Worm (Caenorhabditis elegans) whole organism, L4 larva: Measurements from ENCODE around the gene spt-5.

Source experiments
- F10B5.3 ChIP-seq: sonication (generic microtip); optimal IDR thresholded peaks from 2 replicates; lab custom pipeline; 2016; ENCODE audit warnings: mild to moderate bottlenecking, missing genetic modification characterization, missing compliant biosample characterization
- F37D6.2 ChIP-seq: sonication (generic microtip); optimal IDR thresholded peaks from 2 replicates; lab custom pipeline; 2016; ENCODE audit warnings: mild to moderate bottlenecking, missing genetic modification characterization, missing compliant biosample characterization
- F49E8.2 ChIP-seq: sonication (generic microtip); optimal IDR thresholded peaks from 2 replicates; lab custom pipeline; 2016; ENCODE audit warnings: missing compliant biosample characterization, mild to moderate bottlenecking, missing genetic modification characterization, borderline replicate concordance
- Y75B8A.6 ChIP-seq: fragments of 200-800 bp; sonication (Bioruptor generic); IDR thresholded peaks from 2 replicates; pipeline ENCODE4 v1.3.6; 2022; ENCODE audit warnings: missing genetic modification reagents, missing genetic modification characterization, missing compliant biosample characterization
- aha-1 ChIP-seq: fragments of 150-350 bp; peaks from one replicate; lab custom pipeline; 2014; ENCODE audit warnings: missing biosample characterization, missing genetic modification characterization
- arid-1 ChIP-seq: fragments of 200-800 bp; sonication (Bioruptor generic); conservative IDR thresholded peaks from 2 replicates; pipeline ENCODE4 v1.3.6; 2022; ENCODE audit warnings: missing genetic modification reagents, missing genetic modification characterization, missing compliant biosample characterization
- ceh-28 ChIP-seq: fragments of 150-350 bp; optimal IDR thresholded peaks from 2 replicates; lab custom pipeline; 2014; ENCODE audit warnings: missing biosample characterization, missing genetic modification reagents, missing genetic modification characterization
- ceh-44 ChIP-seq: fragments of 200-800 bp; sonication (Bioruptor generic); IDR thresholded peaks from 2 replicates; pipeline ENCODE4 v1.3.6; 2022; ENCODE audit warnings: missing genetic modification reagents, missing genetic modification characterization, missing compliant biosample characterization
- ceh-62 ChIP-seq: sonication (generic microtip); optimal IDR thresholded peaks from 2 replicates; lab custom pipeline; 2017; ENCODE audit warnings: missing biosample characterization, missing genetic modification characterization
- cey-2 ChIP-seq: sonication (generic microtip); optimal IDR thresholded peaks from 3 replicates; lab custom pipeline; 2017; ENCODE audit warnings: missing genetic modification characterization, mild to moderate bottlenecking, missing compliant biosample characterization, antibody characterized with exemption, borderline replicate concordance; ENCODE audit not compliant: insufficient read depth
- daf-16 ChIP-seq, 3 experiments: sonication (generic microtip); optimal IDR thresholded peaks; 2 replicates each; lab custom pipeline; 2016 to 2017; ENCODE audit warnings: missing genetic modification characterization in 3 of 3, missing genetic modification reagents in 3 of 3, mild to moderate bottlenecking in 2 of 3, missing compliant biosample characterization in 2 of 3, missing biosample characterization in 1 of 3, moderate library complexity in 1 of 3
- dmd-6 ChIP-seq: fragments of 200-800 bp; sonication (Bioruptor generic); IDR thresholded peaks from 2 replicates; pipeline ENCODE4 v1.3.6; 2022; ENCODE audit warnings: missing genetic modification reagents, missing genetic modification characterization, missing compliant biosample characterization
- dmd-8 ChIP-seq: fragments of 200-800 bp; sonication (Bioruptor generic); IDR thresholded peaks from 2 replicates; pipeline ENCODE4 v1.3.6; 2022; ENCODE audit warnings: missing genetic modification characterization, missing compliant biosample characterization
- dmd-9 ChIP-seq: fragments of 200-800 bp; sonication (Bioruptor generic); IDR thresholded peaks from 2 replicates; pipeline ENCODE4 v1.3.6; 2022; ENCODE audit warnings: missing genetic modification reagents, missing genetic modification characterization, missing compliant biosample characterization
- dpl-1 ChIP-seq: fragments of 150-350 bp; optimal IDR thresholded peaks from 2 replicates; lab custom pipeline; 2014; ENCODE audit warnings: missing biosample characterization, missing genetic modification reagents, missing genetic modification characterization
- duxl-1 ChIP-seq: sonication (generic microtip); optimal IDR thresholded peaks from 2 replicates; lab custom pipeline; 2016; ENCODE audit warnings: mild to moderate bottlenecking, missing genetic modification characterization, moderate library complexity, missing compliant biosample characterization; ENCODE audit not compliant: poor library complexity
- dve-1 ChIP-seq: sonication (generic microtip); optimal IDR thresholded peaks from 2 replicates; lab custom pipeline; 2017; ENCODE audit warnings: antibody characterized with exemption, mild to moderate bottlenecking, missing genetic modification characterization, missing compliant biosample characterization; ENCODE audit not compliant: insufficient read depth
- egl-27 ChIP-seq: sonication (generic microtip); optimal IDR thresholded peaks from 3 replicates; lab custom pipeline; 2017; ENCODE audit warnings: missing biosample characterization, missing genetic modification reagents, missing genetic modification characterization
- fos-1 ChIP-seq: fragments of 150-350 bp; optimal IDR thresholded peaks from 2 replicates; lab custom pipeline; 2014; ENCODE audit warnings: missing biosample characterization, missing genetic modification characterization
- hlh-11 ChIP-seq: fragments of 200-800 bp; sonication (Bioruptor generic); optimal IDR thresholded peaks from 2 replicates; lab custom pipeline; 2018; ENCODE audit warnings: mild to moderate bottlenecking, missing genetic modification characterization, missing compliant biosample characterization
- hlh-30 ChIP-seq: sonication (generic microtip); optimal IDR thresholded peaks from 2 replicates; lab custom pipeline; 2017; ENCODE audit warnings: antibody characterized with exemption, mild to moderate bottlenecking, missing genetic modification characterization, missing compliant biosample characterization; ENCODE audit not compliant: insufficient read depth
- hmg-1.1 ChIP-seq: fragments of 200-800 bp; sonication (Bioruptor generic); IDR thresholded peaks from 2 replicates; pipeline ENCODE4 v1.3.6; 2022; ENCODE audit warnings: missing genetic modification reagents, missing genetic modification characterization, missing compliant biosample characterization
- lsy-2 ChIP-seq, 2 experiments: fragments of 150-350 bp in 1 of 2; sonication (generic microtip) in 1 of 2; optimal IDR thresholded peaks; 2 replicates each; lab custom pipeline; 2014 to 2017; ENCODE audit warnings: missing biosample characterization in 2 of 2, missing genetic modification characterization in 2 of 2
- madf-9 ChIP-seq: fragments of 200-800 bp; sonication (Bioruptor generic); conservative IDR thresholded peaks from 2 replicates; pipeline ENCODE4 v1.3.6; 2022; ENCODE audit warnings: missing genetic modification reagents, missing genetic modification characterization, missing compliant biosample characterization
- mes-2 ChIP-seq: sonication (generic microtip); optimal IDR thresholded peaks from 2 replicates; lab custom pipeline; 2016; ENCODE audit warnings: missing genotype, mild to moderate bottlenecking, missing genetic modification characterization, missing compliant biosample characterization; ENCODE audit not compliant: poor library complexity, severe bottlenecking
- nhr-11 ChIP-seq: fragments of 150-350 bp; optimal IDR thresholded peaks from 2 replicates; lab custom pipeline; 2014; ENCODE audit warnings: missing biosample characterization, missing genetic modification characterization
- nhr-111 ChIP-seq: fragments of 200-800 bp; sonication (Bioruptor generic); optimal IDR thresholded peaks from 2 replicates; lab custom pipeline; 2018; ENCODE audit warnings: mild to moderate bottlenecking, missing genetic modification characterization, missing compliant biosample characterization
- nhr-48 ChIP-seq: sonication (generic microtip); optimal IDR thresholded peaks from 2 replicates; lab custom pipeline; 2016; ENCODE audit warnings: mild to moderate bottlenecking, missing genetic modification characterization, missing compliant biosample characterization
- pha-4 ChIP-seq, 2 experiments: fragments of 150-350 bp in 1 of 2; fragments of 200-800 bp in 1 of 2; sonication (Bioruptor generic) in 1 of 2; IDR thresholded peaks in 1 of 2; optimal IDR thresholded peaks in 1 of 2; 2 replicates each; pipeline versions ENCODE4 v1.3.6 to Lab custom; 2014 to 2022; ENCODE audit warnings: missing genetic modification characterization in 2 of 2, missing genetic modification reagents in 2 of 2, missing biosample characterization in 1 of 2, missing compliant biosample characterization in 1 of 2
- rbr-2 ChIP-seq: sonication (generic microtip); optimal IDR thresholded peaks from 2 replicates; lab custom pipeline; 2016; ENCODE audit warnings: missing genotype, missing genetic modification characterization, missing compliant biosample characterization
- snpc-1.2 ChIP-seq: fragments of 200-800 bp; sonication (Bioruptor generic); IDR thresholded peaks from 2 replicates; pipeline ENCODE4 v1.3.6; 2022; ENCODE audit warnings: missing genetic modification reagents, missing genetic modification characterization, missing compliant biosample characterization
- spr-3 ChIP-seq: fragments of 200-800 bp; sonication (Bioruptor generic); optimal IDR thresholded peaks from 2 replicates; lab custom pipeline; 2018; ENCODE audit warnings: mild to moderate bottlenecking, missing genetic modification characterization, missing compliant biosample characterization
- unc-39 ChIP-seq: sonication (generic microtip); optimal IDR thresholded peaks from 2 replicates; lab custom pipeline; 2017; ENCODE audit warnings: missing biosample characterization, missing genetic modification characterization
- unc-62 ChIP-seq, 3 experiments: fragments of 150-350 bp in 1 of 3; sonication (generic microtip); optimal IDR thresholded peaks in 2 of 3; peaks in 1 of 3; 1 replicate in 1 of 3; 2 replicates in 2 of 3; lab custom pipeline; 2014 to 2017; ENCODE audit warnings: missing biosample characterization in 3 of 3, missing genetic modification characterization in 3 of 3, missing genetic modification reagents in 3 of 3, missing genotype in 1 of 3

The spt-5 gene

ce11 chrIV:12051049-12051792 lies at the start of gene spt-5, which contains the start of gene bre-5:
TSS of gene spt-5 (plus strand) at chrIV:12051491.
TSS of gene bre-5 (minus strand) at chrIV:12051215.
- TF ChIP-seq nhr-111 (GFP tag; lab: Kevin White, UChicago) = no peak
- no peak for TF ChIP-seq hmg-1.1 (GFP tag; lab: Robert Waterston, UW)
- no peak for TF ChIP-seq dve-1
- no peak for TF ChIP-seq aha-1 (tag; lab: Kevin White, UChicago)
- peak in 1 of 2 experiments; percentile 8 for TF ChIP-seq unc-62 (GFP tag; optimal IDR thresholded peaks at IDR 0.05 in 1 of 2; lab: Kevin White, UChicago)
- TF ChIP-seq unc-62 (tag; optimal IDR thresholded peaks at IDR 0.05; lab: Kevin White, UChicago) = no peak
- TF ChIP-seq hlh-30 (tag; lab: Kevin White, UChicago) = peak; percentile 6
- peak; percentile 59 for TF ChIP-seq ceh-28
- TF ChIP-seq dpl-1 (GFP tag; lab: Kevin White, UChicago) = peak; percentile 29
- peak; percentile 65 for TF ChIP-seq mes-2 (tag; lab: Kevin White, UChicago)
- peak in 1 of 2 experiments; percentile 56 for TF ChIP-seq lsy-2 (tag; optimal IDR thresholded peaks at IDR 0.05; lab: Kevin White, UChicago)
- no peak for TF ChIP-seq spr-3 (GFP tag; lab: Kevin White, UChicago)
- TF ChIP-seq, all 104 proteins: peak for 6

- no peak for TF ChIP-seq nhr-11 (tag; lab: Kevin White, UChicago)
- no peak for TF ChIP-seq unc-39 (tag; lab: Kevin White, UChicago)
- peak; percentile 34 for TF ChIP-seq duxl-1 (tag; lab: Kevin White, UChicago)
- no peak for TF ChIP-seq cey-2 (tag; lab: Kevin White, UChicago)
- no peak for TF ChIP-seq ceh-62 (tag; lab: Kevin White, UChicago)
- peak; percentile 32; the same call in 1 of the 2 replicates for TF ChIP-seq pha-4 (GFP tag; IDR thresholded peaks at IDR 0.05; lab: Robert Waterston, UW)
- TF ChIP-seq pha-4 (tag; optimal IDR thresholded peaks at IDR 0.05; lab: Kevin White, UChicago) = no peak
- TF ChIP-seq arid-1 (GFP tag; lab: Robert Waterston, UW) = 0 out of 2 replicates have a peak, but pooled peaks have one; percentile 29
- TF ChIP-seq rbr-2 = no peak
- peak; percentile 66; the same call in 1 of the 2 replicates for TF ChIP-seq snpc-1.2 (GFP tag; lab: Robert Waterston, UW)
- 0 out of 2 replicates have a peak, but pooled peaks have one; percentile 13 for TF ChIP-seq dmd-8
- no peak for TF ChIP-seq F10B5.3
- peak; percentile 54 for TF ChIP-seq hlh-30 (tag; lab: Kevin White, UChicago)
- peak; percentile 11 for TF ChIP-seq F49E8.2 (tag; lab: Kevin White, UChicago)
- TF ChIP-seq ceh-44 (GFP tag; lab: Robert Waterston, UW) = 0 out of 2 replicates have a peak, but pooled peaks have one; percentile 34
- TF ChIP-seq nhr-48 (tag; lab: Kevin White, UChicago) = peak; percentile 39
- peak in 1 of 2 experiments; percentile 90 for TF ChIP-seq unc-62 (GFP tag; optimal IDR thresholded peaks at IDR 0.05 in 1 of 2; lab: Kevin White, UChicago)
- TF ChIP-seq unc-62 (tag; optimal IDR thresholded peaks at IDR 0.05; lab: Kevin White, UChicago) = no peak
- TF ChIP-seq dmd-6 (GFP tag; lab: Robert Waterston, UW) = peak; percentile 32; the same call in 1 of the 2 replicates
- no peak for TF ChIP-seq Y75B8A.6 (GFP tag; lab: Robert Waterston, UW)
Measured at ce11 chrIV:12005090-12005770, 46.1 kb upstream of the spt-5 start.

ce11 chrIV:12009046-12009674 lies 42.1 kb upstream of the spt-5 start:
- TF ChIP-seq dmd-6 (GFP tag; lab: Robert Waterston, UW) = 0 out of 2 replicates have a peak, but pooled peaks have one; percentile 6
- TF ChIP-seq egl-27 = no peak
- no peak for TF ChIP-seq spr-3 (GFP tag; lab: Kevin White, UChicago)
- TF ChIP-seq F10B5.3 = no peak
- peak; percentile 23 for TF ChIP-seq hlh-30 (tag; lab: Kevin White, UChicago)
- TF ChIP-seq madf-9 (GFP tag; lab: Robert Waterston, UW) = no peak
- TF ChIP-seq rbr-2 = no peak
- TF ChIP-seq hlh-11 (tag; lab: Kevin White, UChicago) = peak; percentile 20
- peak in 1 of 2 experiments; percentile 98 for TF ChIP-seq unc-62 (GFP tag; optimal IDR thresholded peaks at IDR 0.05 in 1 of 2; lab: Kevin White, UChicago)
- TF ChIP-seq unc-62 (tag; optimal IDR thresholded peaks at IDR 0.05; lab: Kevin White, UChicago) = no peak
- no peak for TF ChIP-seq unc-39 (tag; lab: Kevin White, UChicago)
- TF ChIP-seq daf-16 (GFP tag; optimal IDR thresholded peaks at IDR 0.05; lab: Kevin White, UChicago) = peak in 1 of 2 experiments; percentile 95
- TF ChIP-seq daf-16 (tag; optimal IDR thresholded peaks at IDR 0.05; lab: Kevin White, UChicago) = no peak
- no peak for TF ChIP-seq F37D6.2 (tag; lab: Kevin White, UChicago)
- TF ChIP-seq fos-1 (tag; lab: Kevin White, UChicago) = no peak
- no peak for TF ChIP-seq dmd-9 (GFP tag; lab: Robert Waterston, UW)
